Worm (Caenorhabditis elegans) whole organism, mixed stage, embryonic: ENCODE data around the gene W03F9.11.
A peak's percentile ranks its signal among the peaks of the same experiment; 100 is the strongest.

Experiments used
- blmp-1 ChIP-seq: fragments of 150-350 bp; optimal IDR thresholded peaks from 2 replicates; lab custom pipeline; 2014; ENCODE audit warnings: missing biosample characterization, missing genetic modification characterization
- ces-1 ChIP-seq: fragments of 150-350 bp; optimal IDR thresholded peaks from 2 replicates; lab custom pipeline; 2014; ENCODE audit warnings: missing biosample characterization, missing genetic modification reagents, missing genetic modification characterization
- drap-1 ChIP-seq: fragments of 200-800 bp; sonication (Bioruptor generic); optimal IDR thresholded peaks from 3 replicates; lab custom pipeline; 2018; ENCODE audit warnings: mild to moderate bottlenecking, missing genetic modification characterization, missing compliant biosample characterization
- elt-3 ChIP-seq: fragments of 150-350 bp; optimal IDR thresholded peaks from 2 replicates; lab custom pipeline; 2014; ENCODE audit warnings: missing biosample characterization, missing genetic modification characterization
- lsy-2 ChIP-seq: fragments of 150-350 bp; optimal IDR thresholded peaks from 2 replicates; lab custom pipeline; 2014; ENCODE audit warnings: missing biosample characterization, missing genetic modification characterization
- nhr-12 ChIP-seq: fragments of 150-350 bp; optimal IDR thresholded peaks from 2 replicates; lab custom pipeline; 2014; ENCODE audit warnings: missing biosample characterization, missing genetic modification characterization
- nhr-28 ChIP-seq: fragments of 150-350 bp; optimal IDR thresholded peaks from 2 replicates; lab custom pipeline; 2014; ENCODE audit warnings: missing biosample characterization, missing genetic modification characterization
- nhr-76 ChIP-seq: sonication (generic microtip); optimal IDR thresholded peaks from 2 replicates; lab custom pipeline; 2017; ENCODE audit warnings: missing biosample characterization, missing genetic modification characterization
- snpc-4 ChIP-seq: fragments of 150-350 bp; optimal IDR thresholded peaks from 2 replicates; lab custom pipeline; 2014; ENCODE audit warnings: missing biosample characterization, missing genetic modification characterization
- sptf-1 ChIP-seq: sonication (generic microtip); optimal IDR thresholded peaks from 2 replicates; lab custom pipeline; 2017; ENCODE audit warnings: mild to moderate bottlenecking, missing genetic modification characterization, moderate library complexity, missing compliant biosample characterization
- unc-62 ChIP-seq: fragments of 150-350 bp; optimal IDR thresholded peaks from 2 replicates; lab custom pipeline; 2014; ENCODE audit warnings: missing biosample characterization, missing genetic modification reagents, missing genetic modification characterization

DNA sequence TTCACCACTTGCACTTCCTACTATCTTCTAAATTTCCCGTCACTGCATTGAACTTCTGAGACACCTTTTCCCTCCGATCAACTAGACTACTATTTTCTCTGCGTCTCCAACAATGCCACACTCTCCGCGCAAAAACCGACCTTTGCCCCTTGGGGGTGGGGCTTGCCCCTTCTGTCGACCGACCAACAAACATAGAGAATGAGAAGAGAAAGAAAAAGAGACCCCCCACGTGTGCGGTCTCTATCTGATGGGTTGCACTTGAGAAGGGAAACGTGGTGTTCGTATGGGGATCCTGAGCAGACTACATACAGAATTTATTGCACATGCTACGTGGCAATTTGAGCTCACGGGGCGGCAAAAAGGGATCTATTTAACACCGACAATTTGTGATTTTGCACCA lies 14.1 kb upstream of the W03F9.11 start:
- TF ChIP-seq nhr-76 (tag; lab: Kevin White, UChicago) (no peak), nhr-12 (tag; lab: Kevin White, UChicago) (no peak), ces-1 (no peak), unc-62 (peak; percentile 43), snpc-4 (tag; lab: Kevin White, UChicago) (no peak), drap-1 (peak; percentile 26), lsy-2 (tag; lab: Kevin White, UChicago) (no peak), nhr-28 (no peak), blmp-1 (tag; lab: Kevin White, UChicago) (no peak), elt-3 (no peak), sptf-1 (peak; percentile 53)
